Fruit fly (Drosophila melanogaster): ENCODE results near the gene betaCOP.

The betaCOP gene

dm6 chrX:18366851-18367649 lies 18.0 kb downstream of the betaCOP start (continued):
- TF ChIP-seq Dek (tag; optimal IDR thresholded peaks at IDR 0.05): peak; percentile 80
- no peak for TF ChIP-seq Neu2 (GFP tag; optimal IDR thresholded peaks at IDR 0.05; ENCODE audit: borderline replicate concordance)
- peak; percentile 69 for TF ChIP-seq CG10209 (GFP tag; optimal IDR thresholded peaks at IDR 0.05)
- TF ChIP-seq CG17328 (GFP tag; IDR thresholded peaks at IDR 0.05): no peak
- no peak for TF ChIP-seq sc (optimal IDR thresholded peaks at IDR 0.05)
- TF ChIP-seq sc (GFP tag; optimal IDR thresholded peaks at IDR 0.05): peak; percentile 20
- TF ChIP-seq run (tag; optimal IDR thresholded peaks at IDR 0.05): peak; percentile 52
- TF ChIP-seq ssp (GFP tag; IDR thresholded peaks at IDR 0.05): 0 out of 2 replicates have a peak, but pooled peaks have one; percentile 39
- TF ChIP-seq TFAM (GFP tag; optimal IDR thresholded peaks at IDR 0.05): no peak
- TF ChIP-seq CG6683 (GFP tag; optimal IDR thresholded peaks at IDR 0.05): peak; percentile 25
- TF ChIP-seq pho (GFP tag; optimal IDR thresholded peaks at IDR 0.05): peak; percentile 79
- TF ChIP-seq D19B (GFP tag; optimal IDR thresholded peaks at IDR 0.05): peak; percentile 57
- TF ChIP-seq zfh2 (GFP tag; optimal IDR thresholded peaks at IDR 0.05): peak; percentile 86
- TF ChIP-seq vvl (GFP tag; IDR thresholded peaks at IDR 0.05): peak; percentile 79
- TF ChIP-seq CG8089 (GFP tag; optimal IDR thresholded peaks at IDR 0.05): peak; percentile 20
- peak; percentile 77 for TF ChIP-seq scrt (GFP tag; optimal IDR thresholded peaks at IDR 0.05)
- TF ChIP-seq CG17912 (GFP tag; optimal IDR thresholded peaks at IDR 0.05): peak; percentile 39
- TF ChIP-seq CG13894 (tag; optimal IDR thresholded peaks at IDR 0.05): peak; percentile 92
- TF ChIP-seq trh (GFP tag; optimal IDR thresholded peaks at IDR 0.05): no peak
- TF ChIP-seq ATbp (GFP tag; optimal IDR thresholded peaks at IDR 0.05): peak; percentile 59
- peak; percentile 90 for TF ChIP-seq crol (GFP tag; IDR thresholded peaks at IDR 0.05)
- TF ChIP-seq danr (GFP tag; IDR thresholded peaks at IDR 0.05): peak; percentile 72
- peak; percentile 31 for TF ChIP-seq CG30403 (GFP tag; optimal IDR thresholded peaks at IDR 0.05)
- peak; percentile 30 for TF ChIP-seq zen (tag; optimal IDR thresholded peaks at IDR 0.05)
- TF ChIP-seq CG11695 (GFP tag; IDR thresholded peaks at IDR 0.05): peak; percentile 78
- TF ChIP-seq CG12104 (GFP tag; optimal IDR thresholded peaks at IDR 0.05): peak; percentile 30
- peak; percentile 48 for TF ChIP-seq org-1 (GFP tag; optimal IDR thresholded peaks at IDR 0.05)
- no peak for TF ChIP-seq C15 (GFP tag; IDR thresholded peaks at IDR 0.05)
- TF ChIP-seq onecut (GFP tag; IDR thresholded peaks at IDR 0.05): peak; percentile 52
- peak; percentile 89 for TF ChIP-seq CG7839 (tag; optimal IDR thresholded peaks at IDR 0.05)
- peak; percentile 50 for TF ChIP-seq oc (tag; optimal IDR thresholded peaks at IDR 0.05)
- TF ChIP-seq CG12071 (GFP tag; optimal IDR thresholded peaks at IDR 0.05): peak; percentile 65
- TF ChIP-seq eyg (GFP tag; optimal IDR thresholded peaks at IDR 0.05): peak; percentile 51
- TF ChIP-seq CG4404 (GFP tag; IDR thresholded peaks at IDR 0.05): peak; percentile 73
- TF ChIP-seq CG32532 (GFP tag; IDR thresholded peaks at IDR 0.05): peak; percentile 85
- no peak; the same call in 1 of the 2 replicates for TF ChIP-seq wdn (GFP tag; IDR thresholded peaks at IDR 0.05)
- TF ChIP-seq CrebB (tag; optimal IDR thresholded peaks at IDR 0.05): peak; percentile 98
- no peak for TF ChIP-seq HLH4C (GFP tag; IDR thresholded peaks at IDR 0.05; ENCODE audit: partially characterized antibody)
- peak; percentile 36 for TF ChIP-seq tio (GFP tag; optimal IDR thresholded peaks at IDR 0.05)
- TF ChIP-seq CG10979 (tag; optimal IDR thresholded peaks at IDR 0.05): peak; percentile 26
- TF ChIP-seq CG6689 (GFP tag; IDR thresholded peaks at IDR 0.05): peak; percentile 72
- TF ChIP-seq CG4282 (GFP tag; optimal IDR thresholded peaks at IDR 0.05): no peak
- TF ChIP-seq luna (GFP tag; optimal IDR thresholded peaks at IDR 0.05): peak; percentile 15
- peak; percentile 75 for TF ChIP-seq shn (GFP tag; optimal IDR thresholded peaks at IDR 0.05)
- peak; percentile 4 for TF ChIP-seq pzg (GFP tag; optimal IDR thresholded peaks at IDR 0.05)
- peak; percentile 71 for TF ChIP-seq cas (GFP tag; IDR thresholded peaks at IDR 0.05)
- no peak for TF ChIP-seq slou (GFP tag; optimal IDR thresholded peaks at IDR 0.05)
- peak; percentile 55 for TF ChIP-seq CG12391 (tag; optimal IDR thresholded peaks at IDR 0.05)
- TF ChIP-seq pros (GFP tag; optimal IDR thresholded peaks at IDR 0.05): no peak
- no peak for TF ChIP-seq CG31388 (GFP tag; optimal IDR thresholded peaks at IDR 0.05)
